Fruit fly (Drosophila melanogaster) whole organism, wandering third instar larva: ENCODE data around the gene CG16790.

Source experiments
- Abd-B ChIP-seq: fragments of >200 bp; optimal IDR thresholded peaks from 2 replicates; lab custom pipeline; 2017; ENCODE audit warnings: missing biosample characterization, missing genetic modification characterization
- CG32264 ChIP-seq: fragments of 200-800 bp; sonication (Bioruptor generic); optimal IDR thresholded peaks from 2 replicates; lab custom pipeline; 2016; ENCODE audit warnings: missing biosample characterization, missing genetic modification characterization
- CG9705 ChIP-seq: fragments of 200-800 bp; sonication (Bioruptor generic); optimal IDR thresholded peaks from 2 replicates; lab custom pipeline; 2018; ENCODE audit warnings: missing biosample characterization, mild to moderate bottlenecking, missing genetic modification characterization
- CrebA ChIP-seq: fragments of 200-800 bp; sonication (Bioruptor generic); optimal IDR thresholded peaks from 2 replicates; lab custom pipeline; 2016; ENCODE audit warnings: missing biosample characterization, mild to moderate bottlenecking, missing genetic modification characterization, borderline replicate concordance
- Dfd ChIP-seq: fragments of >200 bp; optimal IDR thresholded peaks from 2 replicates; lab custom pipeline; 2017; ENCODE audit warnings: missing biosample characterization, missing genetic modification characterization
- Dif ChIP-seq: fragments of 200-275, 200-300 bp; sonication (Bioruptor generic); optimal IDR thresholded peaks from 2 replicates; lab custom pipeline; 2018; ENCODE audit warnings: missing biosample characterization, missing genetic modification characterization; ENCODE audit not compliant: partially characterized antibody
- GATAd ChIP-seq: sonication (Bioruptor generic); optimal IDR thresholded peaks from 2 replicates; lab custom pipeline; 2016; ENCODE audit warnings: missing biosample characterization, missing genetic modification characterization
- HLH106 ChIP-seq: fragments of 200-800 bp; optimal IDR thresholded peaks from 3 replicates; lab custom pipeline; 2019; ENCODE audit warnings: missing biosample characterization, mild to moderate bottlenecking, missing genetic modification characterization, moderate library complexity
- Hnf4 ChIP-seq: fragments of 200-800 bp; sonication (Bioruptor generic); optimal IDR thresholded peaks from 2 replicates; lab custom pipeline; 2016; ENCODE audit warnings: missing biosample characterization, mild to moderate bottlenecking, missing genetic modification characterization
- Hr78 ChIP-seq: fragments of >200 bp; optimal IDR thresholded peaks from 2 replicates; lab custom pipeline; 2017; ENCODE audit warnings: missing biosample characterization, missing genetic modification characterization
- Hr83 ChIP-seq: fragments of 200-300 bp; sonication (Bioruptor generic); optimal IDR thresholded peaks from 2 replicates; lab custom pipeline; 2016; ENCODE audit warnings: missing biosample characterization, mild to moderate bottlenecking, missing genetic modification characterization, moderate library complexity; ENCODE audit not compliant: poor library complexity, severe bottlenecking
- Jra ChIP-seq: sonication (Bioruptor generic); optimal IDR thresholded peaks from 2 replicates; lab custom pipeline; 2016; ENCODE audit warnings: missing biosample characterization, missing genetic modification characterization
- Mio ChIP-seq: sonication (Bioruptor generic); optimal IDR thresholded peaks from 2 replicates; lab custom pipeline; 2016; ENCODE audit warnings: missing biosample characterization, missing genetic modification characterization
- Myc ChIP-seq: fragments of >200 bp; optimal IDR thresholded peaks from 2 replicates; lab custom pipeline; 2017
- N ChIP-seq: fragments of >200 bp; optimal IDR thresholded peaks from 2 replicates; lab custom pipeline; 2018; ENCODE audit warnings: missing biosample characterization, missing external identifiers, missing genetic modification characterization
- OdsH ChIP-seq: fragments of 200-800 bp; sonication (Bioruptor generic); optimal IDR thresholded peaks from 2 replicates; lab custom pipeline; 2016; ENCODE audit warnings: missing biosample characterization, mild to moderate bottlenecking, missing genetic modification characterization
- Rel ChIP-seq, 2 experiments: fragments of 200-800 bp; sonication (Bioruptor generic) in 1 of 2; optimal IDR thresholded peaks; 2 replicates in 1 of 2; 3 replicates in 1 of 2; lab custom pipeline; 2016 to 2019; ENCODE audit warnings: mild to moderate bottlenecking in 2 of 2, missing biosample characterization in 2 of 2, missing genetic modification characterization in 2 of 2, moderate library complexity in 1 of 2
- Sp1 ChIP-seq: fragments of 200-800 bp; sonication (Bioruptor generic); optimal IDR thresholded peaks from 3 replicates; lab custom pipeline; 2019; ENCODE audit warnings: missing biosample characterization, mild to moderate bottlenecking, missing genetic modification characterization, moderate library complexity
- Vsx2 ChIP-seq: fragments of 200-300, 225-300 bp; sonication (Bioruptor generic); optimal IDR thresholded peaks from 2 replicates; lab custom pipeline; 2018; ENCODE audit warnings: missing biosample characterization, missing genetic modification characterization; ENCODE audit not compliant: partially characterized antibody
- br ChIP-seq: fragments of 200-800 bp; sonication (Bioruptor generic); optimal IDR thresholded peaks from 2 replicates; lab custom pipeline; 2016; ENCODE audit warnings: missing biosample characterization, missing genetic modification characterization
- brk ChIP-seq: fragments of 200-800 bp; sonication (Bioruptor generic); optimal IDR thresholded peaks from 2 replicates; lab custom pipeline; 2016; ENCODE audit warnings: missing biosample characterization, mild to moderate bottlenecking, missing genetic modification characterization
- dl ChIP-seq, 2 experiments: fragments of 175-275, 200-275 bp in 1 of 2; fragments of 200-275 bp in 1 of 2; sonication (Bioruptor generic); optimal IDR thresholded peaks; lab custom pipeline; 2018; ENCODE audit warnings: mild to moderate bottlenecking in 2 of 2, missing biosample characterization in 2 of 2, missing genetic modification characterization in 2 of 2, moderate library complexity in 2 of 2; ENCODE audit not compliant: partially characterized antibody in 2 of 2, insufficient read depth in 1 of 2
- dmrt93B ChIP-seq: fragments of 200-800 bp; sonication (Bioruptor generic); optimal IDR thresholded peaks from 2 replicates; lab custom pipeline; 2018; ENCODE audit warnings: missing biosample characterization, mild to moderate bottlenecking, missing genetic modification characterization
- dsf ChIP-seq: sonication (Bioruptor generic); optimal IDR thresholded peaks from 2 replicates; lab custom pipeline; 2016; ENCODE audit warnings: missing biosample characterization, missing genetic modification characterization, borderline replicate concordance
- ey ChIP-seq: fragments of 200-800 bp; sonication (Bioruptor generic); optimal IDR thresholded peaks from 2 replicates; lab custom pipeline; 2016; ENCODE audit warnings: missing biosample characterization, missing genetic modification characterization
- foxo ChIP-seq, 2 experiments: fragments of 200-800 bp; sonication (Bioruptor generic); optimal IDR thresholded peaks; 2 replicates in 1 of 2; 3 replicates in 1 of 2; lab custom pipeline; 2016 to 2017; ENCODE audit warnings: missing biosample characterization in 2 of 2, missing genetic modification characterization in 2 of 2
- fru ChIP-seq: fragments of 200-800 bp; sonication (Bioruptor generic); optimal IDR thresholded peaks from 3 replicates; lab custom pipeline; 2016; ENCODE audit warnings: missing biosample characterization, mild to moderate bottlenecking, missing genetic modification characterization
- h ChIP-seq: fragments of 200-800 bp; sonication (Bioruptor generic); optimal IDR thresholded peaks from 3 replicates; lab custom pipeline; 2016; ENCODE audit warnings: missing biosample characterization, mild to moderate bottlenecking, missing genetic modification characterization
- jim ChIP-seq: fragments of 175-275, 200-325 bp; sonication (Bioruptor generic); optimal IDR thresholded peaks from 2 replicates; lab custom pipeline; 2016; ENCODE audit warnings: missing biosample characterization, mild to moderate bottlenecking, missing genetic modification characterization
- lola ChIP-seq: fragments of >200 bp; optimal IDR thresholded peaks from 2 replicates; lab custom pipeline; 2017; ENCODE audit warnings: missing biosample characterization, missing genetic modification characterization
- pan ChIP-seq: fragments of >200 bp; optimal IDR thresholded peaks from 2 replicates; lab custom pipeline; 2017
- psq ChIP-seq: fragments of 200-800 bp; sonication (Bioruptor generic); optimal IDR thresholded peaks from 3 replicates; lab custom pipeline; 2017; ENCODE audit warnings: missing biosample characterization, mild to moderate bottlenecking, missing genetic modification characterization, moderate library complexity
- rgr ChIP-seq: fragments of 200-800 bp; sonication (Bioruptor generic); optimal IDR thresholded peaks from 3 replicates; lab custom pipeline; 2016; ENCODE audit warnings: missing biosample characterization, mild to moderate bottlenecking, missing genetic modification characterization
- sage ChIP-seq: fragments of 200-800 bp; sonication (Bioruptor generic); optimal IDR thresholded peaks from 2 replicates; lab custom pipeline; 2016; ENCODE audit warnings: missing biosample characterization, mild to moderate bottlenecking, missing genetic modification characterization
- sv ChIP-seq: fragments of 200-800 bp; sonication (Bioruptor generic); optimal IDR thresholded peaks from 3 replicates; lab custom pipeline; 2016; ENCODE audit warnings: missing biosample characterization, missing genetic modification characterization
- tai ChIP-seq: sonication (Bioruptor generic); optimal IDR thresholded peaks from 2 replicates; lab custom pipeline; 2016; ENCODE audit warnings: missing biosample characterization, missing genetic modification characterization
- usp ChIP-seq: fragments of >200 bp; optimal IDR thresholded peaks from 2 replicates; lab custom pipeline; 2017; ENCODE audit warnings: missing biosample characterization, missing genetic modification characterization
- woc ChIP-seq: sonication (Bioruptor generic); optimal IDR thresholded peaks from 2 replicates; lab custom pipeline; 2016; ENCODE audit warnings: missing biosample characterization, mild to moderate bottlenecking, missing genetic modification characterization

The CG16790 gene

dm6 chr3R:9550265-9551012 lies 19.6 kb downstream of the CG16790 start:
- TF ChIP-seq pan (lab: Kevin White, UChicago): no peak
- TF ChIP-seq Rel (GFP tag; optimal IDR thresholded peaks at IDR 0.05; lab: Kevin White, UChicago): peak; percentile 64
- no peak for TF ChIP-seq Rel (tag; optimal IDR thresholded peaks at IDR 0.05; lab: Kevin White, UChicago)
- TF ChIP-seq tai: no peak
- no peak for TF ChIP-seq Abd-B (GFP tag; lab: Kevin White, UChicago)
- TF ChIP-seq sv (GFP tag; lab: Kevin White, UChicago): no peak
- no peak for TF ChIP-seq Hr78
- TF ChIP-seq GATAd (GFP tag; lab: Kevin White, UChicago): no peak
- TF ChIP-seq usp: no peak
- no peak for TF ChIP-seq CG9705
- no peak for TF ChIP-seq ey (GFP tag; lab: Kevin White, UChicago)
- TF ChIP-seq Dif: peak; percentile 100
- TF ChIP-seq woc (GFP tag; lab: Kevin White, UChicago): no peak
- no peak for TF ChIP-seq Sp1 (GFP tag; lab: Kevin White, UChicago)
- no peak for TF ChIP-seq HLH106 (tag; lab: Kevin White, UChicago)
- no peak for TF ChIP-seq jim (GFP tag; lab: Kevin White, UChicago)
- peak; percentile 30 for TF ChIP-seq h (GFP tag; lab: Kevin White, UChicago)
- TF ChIP-seq CrebA (GFP tag; lab: Kevin White, UChicago): no peak
- peak; percentile 56 for TF ChIP-seq N
- TF ChIP-seq Mio: no peak
- TF ChIP-seq foxo (GFP tag; optimal IDR thresholded peaks at IDR 0.05; lab: Kevin White, UChicago): no peak
- TF ChIP-seq dsf (GFP tag; lab: Kevin White, UChicago): no peak
- TF ChIP-seq Vsx2 (GFP tag; lab: Kevin White, UChicago): peak; percentile 98
- peak; percentile 10 for TF ChIP-seq rgr (GFP tag; lab: Kevin White, UChicago)
- no peak for TF ChIP-seq dmrt93B (GFP tag; lab: Kevin White, UChicago)
- no peak for TF ChIP-seq fru
- peak; percentile 16 for TF ChIP-seq CG32264
- TF ChIP-seq OdsH (GFP tag; lab: Kevin White, UChicago): peak; percentile 23
- TF ChIP-seq dl (GFP tag; optimal IDR thresholded peaks at IDR 0.05; lab: Kevin White, UChicago; ENCODE audit: insufficient read depth in 1 of 2, partially characterized antibody in 2 of 2): peak; percentile 99
- TF ChIP-seq Myc (lab: Kevin White, UChicago): no peak
- no peak for TF ChIP-seq psq (GFP tag; lab: Kevin White, UChicago)
- peak; percentile 91 for TF ChIP-seq Hr83
- TF ChIP-seq Hnf4 (GFP tag; lab: Kevin White, UChicago): peak; percentile 70
- TF ChIP-seq Dfd: no peak
- peak; percentile 24 for TF ChIP-seq brk (GFP tag; lab: Kevin White, UChicago)
- no peak for TF ChIP-seq lola (GFP tag; lab: Kevin White, UChicago)
- TF ChIP-seq sage (GFP tag; lab: Kevin White, UChicago): peak; percentile 66
- peak; percentile 31 for TF ChIP-seq Jra
- TF ChIP-seq br: peak; percentile 26

dm6 chr3R:9548769-9549168 lies 21.2 kb downstream of the CG16790 start:
- TF ChIP-seq Hr83 (no peak), sv (GFP tag; lab: Kevin White, UChicago) (no peak), Mio (no peak), usp (no peak), woc (GFP tag; lab: Kevin White, UChicago) (no peak)
